Fruit fly (Drosophila melanogaster) whole organism, embryonic: ENCODE measurements around the gene cbt.

Experiments
- B-H1 ChIP-seq: fragments of 200-800 bp; sonication (Bioruptor generic); IDR thresholded peaks from 3 replicates; pipeline ENCODE4 v1.3.6; 2022; ENCODE audit warnings: missing biosample characterization, missing genetic modification characterization
- CG12659 ChIP-seq: fragments of 200-800 bp; sonication (Bioruptor generic); optimal IDR thresholded peaks from 3 replicates; lab custom pipeline; 2017; ENCODE audit warnings: mild to moderate bottlenecking, missing biosample characterization, missing genetic modification reagents, missing genetic modification characterization
- CG1647 ChIP-seq: fragments of 200-800 bp; sonication (Bioruptor generic); optimal IDR thresholded peaks from 3 replicates; lab custom pipeline; 2016; ENCODE audit warnings: missing biosample characterization, missing genetic modification characterization
- CG17359 ChIP-seq: fragments of 200-800 bp; sonication (Bioruptor generic); optimal IDR thresholded peaks from 3 replicates; lab custom pipeline; 2018; ENCODE audit warnings: missing biosample characterization, mild to moderate bottlenecking, missing genetic modification characterization, moderate library complexity
- CG1832 ChIP-seq: fragments of 200-800 bp; sonication (Bioruptor generic); optimal IDR thresholded peaks from 2 replicates; lab custom pipeline; 2017; ENCODE audit warnings: missing biosample characterization, mild to moderate bottlenecking, missing genetic modification characterization, inconsistent platforms
- CG6813 ChIP-seq: fragments of 200-800 bp; sonication (Bioruptor generic); optimal IDR thresholded peaks from 2 replicates; lab custom pipeline; 2017; ENCODE audit warnings: missing biosample characterization, missing genetic modification characterization, mild to moderate bottlenecking, moderate library complexity, missing genetic modification reagents
- CG7357 ChIP-seq: fragments of 200-800 bp; sonication (Bioruptor generic); IDR thresholded peaks from 3 replicates; pipeline ENCODE4 v1.3.6; 2022; ENCODE audit warnings: missing biosample characterization, missing genetic modification characterization
- CG7963 ChIP-seq: fragments of 200-800 bp; sonication (Bioruptor generic); IDR thresholded peaks from 3 replicates; pipeline ENCODE4 v1.3.6; 2022; ENCODE audit warnings: missing biosample characterization, missing genetic modification characterization; ENCODE audit not compliant: partially characterized antibody
- CG8089 ChIP-seq: fragments of 200-800 bp; sonication (Bioruptor generic); optimal IDR thresholded peaks from 3 replicates; lab custom pipeline; 2016; ENCODE audit warnings: missing biosample characterization, missing genetic modification characterization
- CG8281 ChIP-seq: fragments of 200-800 bp; sonication (Bioruptor generic); optimal IDR thresholded peaks from 2 replicates; lab custom pipeline; 2018; ENCODE audit warnings: missing biosample characterization, mild to moderate bottlenecking, missing genetic modification characterization, moderate library complexity
- CG8388 ChIP-seq: fragments of 200-800 bp; sonication (Bioruptor generic); optimal IDR thresholded peaks from 2 replicates; lab custom pipeline; 2019; ENCODE audit warnings: missing biosample characterization, mild to moderate bottlenecking, missing genetic modification characterization, moderate library complexity
- CkIIα-i1 ChIP-seq: fragments of 200-800 bp; sonication (Bioruptor generic); IDR thresholded peaks from 2 replicates; pipeline ENCODE4 v1.3.6; 2022; ENCODE audit warnings: missing biosample characterization, missing genetic modification characterization
- Dad ChIP-seq: fragments of 200-800 bp; sonication (Bioruptor generic); optimal IDR thresholded peaks from 3 replicates; lab custom pipeline; 2016; ENCODE audit warnings: missing biosample characterization, missing genetic modification characterization
- Doc2 ChIP-seq: fragments of 200-800 bp; sonication (Bioruptor generic); IDR thresholded peaks from 2 replicates; pipeline ENCODE4 v1.3.6; 2022; ENCODE audit warnings: missing biosample characterization, missing genetic modification characterization
- Fer3 ChIP-seq: fragments of 200-800 bp; sonication (Bioruptor generic); optimal IDR thresholded peaks from 2 replicates; lab custom pipeline; 2018; ENCODE audit warnings: missing biosample characterization, mild to moderate bottlenecking, missing genetic modification characterization, moderate library complexity
- Hand ChIP-seq: fragments of 200-800 bp; sonication (Bioruptor generic); optimal IDR thresholded peaks from 2 replicates; lab custom pipeline; 2017; ENCODE audit warnings: mild to moderate bottlenecking, missing biosample characterization, missing genetic modification reagents, missing genetic modification characterization
- Hmr ChIP-seq: fragments of 200-800 bp; sonication (Bioruptor generic); optimal IDR thresholded peaks from 3 replicates; lab custom pipeline; 2017; ENCODE audit warnings: mild to moderate bottlenecking, missing biosample characterization, missing genetic modification reagents, missing genetic modification characterization
- NK7.1 ChIP-seq: fragments of 200-800 bp; sonication (Bioruptor generic); optimal IDR thresholded peaks from 3 replicates; lab custom pipeline; 2016; ENCODE audit warnings: missing biosample characterization, missing genetic modification characterization
- Nf-YB ChIP-seq: fragments of 200-800 bp; sonication (Bioruptor generic); optimal IDR thresholded peaks from 3 replicates; lab custom pipeline; 2019; ENCODE audit warnings: missing biosample characterization, mild to moderate bottlenecking, missing genetic modification characterization, moderate library complexity
- Poxn ChIP-seq: fragments of 200-800 bp; sonication (Bioruptor generic); IDR thresholded peaks from 2 replicates; pipeline ENCODE4 v1.3.6; 2022; ENCODE audit warnings: missing biosample characterization, missing genetic modification characterization
- Side ChIP-seq: fragments of 200-800 bp; sonication (Bioruptor generic); optimal IDR thresholded peaks from 2 replicates; lab custom pipeline; 2016; ENCODE audit warnings: missing biosample characterization, missing genetic modification characterization
- Taf1 ChIP-seq: fragments of 200-800 bp; sonication (Bioruptor generic); IDR thresholded peaks from 2 replicates; pipeline ENCODE4 v1.3.6; 2022; ENCODE audit warnings: missing biosample characterization, missing genetic modification characterization
- Xbp1 ChIP-seq: fragments of 200-800 bp; sonication (Bioruptor generic); optimal IDR thresholded peaks from 3 replicates; lab custom pipeline; 2016; ENCODE audit warnings: missing biosample characterization, mild to moderate bottlenecking, missing genetic modification characterization
- Xrp1 ChIP-seq: fragments of 200-800 bp; sonication (Bioruptor generic); IDR thresholded peaks from 2 replicates; pipeline ENCODE4 v1.3.6; 2022; ENCODE audit warnings: missing biosample characterization, missing genetic modification characterization
- ab ChIP-seq: fragments of 200-800 bp; sonication (Bioruptor generic); optimal IDR thresholded peaks from 2 replicates; lab custom pipeline; 2016; ENCODE audit warnings: missing biosample characterization, missing genetic modification characterization
- aop ChIP-seq: fragments of 200-800 bp; sonication (Bioruptor generic); IDR thresholded peaks from 2 replicates; pipeline ENCODE4 v1.3.6; 2022; ENCODE audit warnings: missing biosample characterization, missing genetic modification characterization
- corto ChIP-seq: fragments of 200-800 bp; sonication (Bioruptor generic); optimal IDR thresholded peaks from 2 replicates; lab custom pipeline; 2016; ENCODE audit warnings: missing biosample characterization, mild to moderate bottlenecking, missing genetic modification characterization, moderate library complexity
- da ChIP-seq: fragments of 200-800 bp; sonication (Bioruptor generic); optimal IDR thresholded peaks from 2 replicates; lab custom pipeline; 2016; ENCODE audit warnings: missing biosample characterization, missing genetic modification characterization
- danr ChIP-seq: fragments of 200-800 bp; sonication (Bioruptor generic); IDR thresholded peaks from 2 replicates; pipeline ENCODE4 v1.3.6; 2022; ENCODE audit warnings: missing biosample characterization, missing genetic modification characterization
- ems ChIP-seq: fragments of 200-800 bp; sonication (Bioruptor generic); optimal IDR thresholded peaks from 3 replicates; lab custom pipeline; 2016; ENCODE audit warnings: missing biosample characterization, missing genetic modification characterization
- fd96Cb ChIP-seq: fragments of 200-800 bp; sonication (Bioruptor generic); optimal IDR thresholded peaks from 2 replicates; lab custom pipeline; 2018; ENCODE audit warnings: missing biosample characterization, mild to moderate bottlenecking, missing genetic modification characterization, moderate library complexity
- gem ChIP-seq: fragments of 200-800 bp; sonication (Bioruptor generic); optimal IDR thresholded peaks from 2 replicates; lab custom pipeline; 2019; ENCODE audit warnings: missing biosample characterization, mild to moderate bottlenecking, missing genetic modification characterization, moderate library complexity
- gsb ChIP-seq: fragments of 200-800 bp; sonication (Bioruptor generic); IDR thresholded peaks from 2 replicates; pipeline ENCODE4 v1.3.6; 2022; ENCODE audit warnings: missing biosample characterization, missing genetic modification characterization
- gt ChIP-seq: fragments of 200-800 bp; sonication (Bioruptor generic); IDR thresholded peaks from 2 replicates; pipeline ENCODE4 v1.3.6; 2022; ENCODE audit warnings: missing biosample characterization, missing genetic modification characterization
- ham ChIP-seq: fragments of 200-800 bp; sonication (Bioruptor generic); IDR thresholded peaks from 2 replicates; pipeline ENCODE4 v1.3.6; 2022; ENCODE audit warnings: missing biosample characterization, missing genetic modification characterization
- hbn ChIP-seq: fragments of 200-800 bp; sonication (Bioruptor generic); IDR thresholded peaks from 2 replicates; pipeline ENCODE4 v1.3.6; 2022; ENCODE audit warnings: missing biosample characterization, missing genetic modification characterization; ENCODE audit not compliant: partially characterized antibody
- her ChIP-seq: fragments of 200-800 bp; sonication (Bioruptor generic); optimal IDR thresholded peaks from 2 replicates; lab custom pipeline; 2016; ENCODE audit warnings: missing biosample characterization, missing genetic modification characterization
- kah ChIP-seq: fragments of 200-800 bp; sonication (Bioruptor generic); optimal IDR thresholded peaks from 2 replicates; lab custom pipeline; 2018; ENCODE audit warnings: missing biosample characterization, mild to moderate bottlenecking, missing genetic modification characterization
- klu ChIP-seq: fragments of 200-800 bp; sonication (Bioruptor generic); IDR thresholded peaks from 2 replicates; pipeline ENCODE4 v1.3.6; 2022; ENCODE audit warnings: missing biosample characterization, missing genetic modification characterization
- lab ChIP-seq: fragments of 200-800 bp; sonication (Bioruptor generic); optimal IDR thresholded peaks from 3 replicates; lab custom pipeline; 2017; ENCODE audit warnings: missing biosample characterization, missing genetic modification characterization, mild to moderate bottlenecking, moderate library complexity, missing genetic modification reagents
- nerfin-2 ChIP-seq: fragments of 200-800 bp; sonication (Bioruptor generic); IDR thresholded peaks from 2 replicates; pipeline ENCODE4 v1.3.6; 2022; ENCODE audit warnings: missing biosample characterization, missing genetic modification characterization; ENCODE audit not compliant: partially characterized antibody
- oc ChIP-seq: fragments of 200-800 bp; sonication (Bioruptor generic); optimal IDR thresholded peaks from 2 replicates; lab custom pipeline; 2018; ENCODE audit warnings: missing biosample characterization, mild to moderate bottlenecking, missing genetic modification characterization, moderate library complexity
- sc ChIP-seq, 3 experiments: fragments of >200 bp in 2 of 3; fragments of 200-800 bp in 1 of 3; sonication (Bioruptor generic) in 1 of 3; optimal IDR thresholded peaks; 2 replicates in 2 of 3; 3 replicates in 1 of 3; lab custom pipeline; 2017; ENCODE audit warnings: mild to moderate bottlenecking in 1 of 3, missing biosample characterization in 1 of 3, missing genetic modification characterization in 1 of 3, missing genetic modification reagents in 1 of 3
- sob ChIP-seq: fragments of 200-800 bp; sonication (Bioruptor generic); IDR thresholded peaks from 2 replicates; pipeline ENCODE4 v1.3.6; 2022; ENCODE audit warnings: missing biosample characterization, missing genetic modification characterization
- vvl ChIP-seq: fragments of 200-800 bp; sonication (Bioruptor generic); IDR thresholded peaks from 2 replicates; pipeline ENCODE4 v1.3.6; 2022; ENCODE audit warnings: missing biosample characterization, missing genetic modification characterization
- wek ChIP-seq: fragments of 200-800 bp; sonication (Bioruptor generic); optimal IDR thresholded peaks from 3 replicates; lab custom pipeline; 2018; ENCODE audit warnings: missing biosample characterization, mild to moderate bottlenecking, missing genetic modification characterization, moderate library complexity
- zen ChIP-seq: fragments of 200-800 bp; sonication (Bioruptor generic); optimal IDR thresholded peaks from 3 replicates; lab custom pipeline; 2018; ENCODE audit warnings: missing biosample characterization, mild to moderate bottlenecking, missing genetic modification characterization, moderate library complexity

The cbt gene

DNA sequence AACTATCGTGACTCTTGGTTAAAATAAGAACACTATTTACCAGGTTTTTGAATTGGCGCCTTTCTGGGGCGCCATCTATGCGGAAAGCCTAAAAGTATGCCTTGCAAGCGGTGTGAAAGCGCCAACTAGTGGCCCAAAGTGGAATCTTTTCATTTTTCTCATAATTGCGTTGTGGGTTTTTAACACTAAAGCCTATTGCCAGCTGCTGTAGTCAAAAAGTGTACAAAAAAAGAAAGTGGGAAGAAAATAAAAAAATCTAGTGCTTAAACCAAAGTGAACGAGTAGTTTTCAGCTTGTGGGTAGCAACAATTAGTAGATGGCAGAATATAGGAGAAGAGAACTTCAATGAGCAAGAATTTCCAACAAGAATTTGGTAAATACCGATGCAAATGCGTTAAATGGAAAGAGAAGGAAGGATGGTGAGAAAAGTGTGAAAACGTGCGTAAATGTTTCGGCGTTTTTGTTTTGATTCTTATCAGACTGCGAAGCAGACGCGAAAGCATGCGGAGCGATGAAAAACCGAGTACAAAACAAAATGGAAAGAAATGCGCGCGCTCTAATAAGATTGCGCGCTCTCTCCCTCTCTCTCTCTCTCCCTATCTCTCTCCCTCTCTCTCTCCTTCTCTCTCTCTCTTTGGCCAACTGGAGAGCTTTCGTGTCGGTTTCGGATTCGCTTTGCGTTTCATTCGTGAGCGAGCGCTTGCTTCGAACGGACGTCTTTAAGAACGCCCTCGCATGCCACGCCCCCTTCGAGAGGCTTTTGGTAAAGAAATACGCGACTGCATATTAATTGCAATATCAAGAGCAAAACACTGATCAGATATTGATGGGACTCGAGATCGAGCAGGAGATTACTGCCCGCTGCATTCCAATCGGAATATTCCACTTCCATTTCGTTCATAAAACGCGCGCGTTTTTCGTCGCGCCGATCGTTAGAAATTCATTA, 10.9 kb upstream of the cbt start (continued):
- TF ChIP-seq danr (GFP tag; lab: Robert Waterston, UW), result no peak; the same call in 1 of the 2 replicates
- peak; percentile 62 for TF ChIP-seq CG8089 (GFP tag; lab: Kevin White, UChicago)
- no peak for TF ChIP-seq aop (GFP tag; lab: Robert Waterston, UW)
- TF ChIP-seq klu (GFP tag; lab: Robert Waterston, UW), result peak; percentile 27; the same call in 1 of the 2 replicates
- peak; percentile 19 for TF ChIP-seq ab
- peak; percentile 83 for TF ChIP-seq vvl (GFP tag; lab: Robert Waterston, UW)
- TF ChIP-seq CG7357 (GFP tag; lab: Robert Waterston, UW), result peak; percentile 31; the same call in 1 of the 3 replicates
- peak; percentile 68 for TF ChIP-seq corto (GFP tag; lab: Kevin White, UChicago)
- TF ChIP-seq Doc2, result no peak
- TF ChIP-seq da (GFP tag; lab: Kevin White, UChicago), result peak; percentile 90
- TF ChIP-seq CG1647 (GFP tag; lab: Kevin White, UChicago), result peak; percentile 75
- peak; percentile 17 for TF ChIP-seq NK7.1 (GFP tag; lab: Kevin White, UChicago)
- TF ChIP-seq Poxn (GFP tag; lab: Robert Waterston, UW), result no peak
- peak; percentile 88 for TF ChIP-seq Xbp1
- peak; percentile 38 for TF ChIP-seq CG17359 (tag; lab: Kevin White, UChicago)
- peak; percentile 86 for TF ChIP-seq Nf-YB (GFP tag; lab: Kevin White, UChicago)
- peak; percentile 14 for TF ChIP-seq CG8388
- no peak for TF ChIP-seq gt
- TF ChIP-seq sc (optimal IDR thresholded peaks at IDR 0.05; lab: Kevin White, UChicago), result no peak
- peak; percentile 23 for TF ChIP-seq sc (GFP tag; optimal IDR thresholded peaks at IDR 0.05; lab: Kevin White, UChicago)
- TF ChIP-seq Dad (GFP tag; lab: Kevin White, UChicago), result peak; percentile 59
- TF ChIP-seq CG6813 (GFP tag; lab: Kevin White, UChicago), result no peak
- TF ChIP-seq sob (GFP tag; lab: Robert Waterston, UW), result peak; percentile 80
- TF ChIP-seq CG8281 (tag; lab: Kevin White, UChicago), result no peak
- peak; percentile 67 for TF ChIP-seq CG12659 (GFP tag; lab: Kevin White, UChicago)
- peak; percentile 86 for TF ChIP-seq Hand (GFP tag; lab: Kevin White, UChicago)
- TF ChIP-seq her, result peak; percentile 100
- TF ChIP-seq ems (GFP tag; lab: Kevin White, UChicago), result peak; percentile 56
- TF ChIP-seq Fer3 (tag; lab: Kevin White, UChicago), result peak; percentile 29
- TF ChIP-seq gsb (GFP tag; lab: Robert Waterston, UW), result peak; percentile 51; the same call in 1 of the 2 replicates
- TF ChIP-seq CG1832, result peak; percentile 90
- TF ChIP-seq CkIIα-i1 (GFP tag; lab: Robert Waterston, UW), result no peak
- TF ChIP-seq oc (tag; lab: Kevin White, UChicago), result peak; percentile 61
- TF ChIP-seq gem (tag; lab: Kevin White, UChicago), result peak; percentile 58
- TF ChIP-seq lab (GFP tag; lab: Kevin White, UChicago), result peak; percentile 78
- peak; percentile 67 for TF ChIP-seq kah (GFP tag; lab: Kevin White, UChicago)
- TF ChIP-seq fd96Cb (tag; lab: Kevin White, UChicago), result peak; percentile 33
- peak; percentile 50; the same call in 1 of the 2 replicates for TF ChIP-seq hbn (GFP tag; lab: Robert Waterston, UW)
- no peak for TF ChIP-seq nerfin-2
- peak; percentile 25 for TF ChIP-seq zen
- peak; percentile 73 for TF ChIP-seq Side
- peak; percentile 75 for TF ChIP-seq Hmr
- TF ChIP-seq CG7963, result 0 out of 3 replicates have a peak, but pooled peaks have one; percentile 28
- no peak; the same call in 1 of the 3 replicates for TF ChIP-seq B-H1
- TF ChIP-seq Xrp1, result peak; percentile 56
- TF ChIP-seq Taf1 (GFP tag; lab: Robert Waterston, UW), result no peak
- peak; percentile 56 for TF ChIP-seq wek
- TF ChIP-seq ham (GFP tag; lab: Robert Waterston, UW), result no peak; the same call in 1 of the 2 replicates
